Worm (Caenorhabditis elegans) whole organism, early embryonic: ENCODE measurements around the gene rips-1.

Experiments
- B0310.2 ChIP-seq: sonication (generic microtip); optimal IDR thresholded peaks from 2 replicates; lab custom pipeline; 2016; ENCODE audit warnings: mild to moderate bottlenecking, missing genetic modification characterization, missing compliant biosample characterization
- F13C5.2 ChIP-seq: sonication (generic microtip); optimal IDR thresholded peaks from 2 replicates; lab custom pipeline; 2017; ENCODE audit warnings: mild to moderate bottlenecking, missing genetic modification characterization, inconsistent platforms, missing compliant biosample characterization
- aly-1 ChIP-seq: sonication (generic microtip); optimal IDR thresholded peaks from 2 replicates; lab custom pipeline; 2016; ENCODE audit warnings: missing genetic modification characterization, missing compliant biosample characterization
- ama-1 ChIP-seq: fragments of 150-350 bp; optimal IDR thresholded peaks from 2 replicates; lab custom pipeline; 2014
- ceh-13 ChIP-seq: fragments of 200-800 bp; sonication (Bioruptor generic); optimal IDR thresholded peaks from 2 replicates; lab custom pipeline; 2018; ENCODE audit warnings: mild to moderate bottlenecking, missing genetic modification characterization, missing compliant biosample characterization
- ceh-36 ChIP-seq: sonication (generic microtip); optimal IDR thresholded peaks from 2 replicates; lab custom pipeline; 2016; ENCODE audit warnings: missing genetic modification characterization, inconsistent platforms, missing compliant biosample characterization
- ets-7 ChIP-seq: sonication (generic microtip); optimal IDR thresholded peaks from 2 replicates; lab custom pipeline; 2016; ENCODE audit warnings: missing genotype, missing genetic modification characterization, missing compliant biosample characterization
- flt-1 ChIP-seq: fragments of 200-800 bp; sonication (Bioruptor generic); IDR thresholded peaks from 2 replicates; pipeline ENCODE4 v1.3.6; 2022; ENCODE audit warnings: missing genetic modification characterization, missing compliant biosample characterization
- hmbx-1 ChIP-seq: sonication (generic microtip); optimal IDR thresholded peaks from 2 replicates; lab custom pipeline; 2016; ENCODE audit warnings: mild to moderate bottlenecking, missing genetic modification characterization, missing compliant biosample characterization
- hmg-4 ChIP-seq: fragments of 200-800 bp; sonication (Bioruptor generic); optimal IDR thresholded peaks from 2 replicates; lab custom pipeline; 2018; ENCODE audit warnings: mild to moderate bottlenecking, missing genetic modification characterization, missing compliant biosample characterization
- hnd-1 ChIP-seq: sonication (generic microtip); optimal IDR thresholded peaks from 2 replicates; lab custom pipeline; 2016; ENCODE audit warnings: missing genetic modification characterization, missing compliant biosample characterization
- pes-1 ChIP-seq: fragments of 200-800 bp; sonication (Bioruptor generic); IDR thresholded peaks from 2 replicates; pipeline ENCODE4 v1.3.6; 2022; ENCODE audit warnings: missing genetic modification reagents, missing genetic modification characterization, missing compliant biosample characterization
- scrt-1 ChIP-seq: fragments of 200-800 bp; sonication (Bioruptor generic); IDR thresholded peaks from 2 replicates; pipeline ENCODE4 v1.3.6; 2022; ENCODE audit warnings: missing genetic modification characterization, missing compliant biosample characterization
- sea-1 ChIP-seq: fragments of 200-800 bp; sonication (Bioruptor generic); conservative IDR thresholded peaks from 2 replicates; pipeline ENCODE4 v1.3.6; 2022; ENCODE audit warnings: missing genetic modification characterization, missing compliant biosample characterization
- tbx-11 ChIP-seq: fragments of 200-800 bp; sonication (Bioruptor generic); IDR thresholded peaks from 2 replicates; pipeline ENCODE4 v1.3.6; 2022; ENCODE audit warnings: missing genetic modification characterization, missing compliant biosample characterization
- tbx-37 ChIP-seq: fragments of 200-800 bp; sonication (Bioruptor generic); conservative IDR thresholded peaks from 2 replicates; pipeline ENCODE4 v1.3.6; 2022; ENCODE audit warnings: missing genetic modification reagents, missing genetic modification characterization, missing compliant biosample characterization
- tra-4 ChIP-seq: sonication (generic microtip); optimal IDR thresholded peaks from 2 replicates; lab custom pipeline; 2017; ENCODE audit warnings: missing genetic modification characterization, missing compliant biosample characterization

Gene rips-1

ce11 chrV:3776086-3776589 lies 4.3 kb downstream of the rips-1 start, which contains the start of gene cysl-3:
Gene cysl-3 (minus strand): TSS chrV:3776136.
- TF ChIP-seq ets-7 (tag; lab: Kevin White, UChicago) (no peak), pes-1 (GFP tag; lab: Robert Waterston, UW) (no peak), hmbx-1 (tag; lab: Kevin White, UChicago) (no peak), tbx-11 (GFP tag; lab: Robert Waterston, UW) (no peak), flt-1 (GFP tag; lab: Robert Waterston, UW) (no peak), tbx-37 (no peak), ama-1 (lab: Kevin White, UChicago) (no peak), ceh-13 (GFP tag; lab: Kevin White, UChicago) (no peak), hmg-4 (GFP tag; lab: Kevin White, UChicago) (no peak)

- TF ChIP-seq B0310.2 (tag; lab: Kevin White, UChicago) (no peak), flt-1 (GFP tag; lab: Robert Waterston, UW) (no peak), ceh-13 (GFP tag; lab: Kevin White, UChicago) (no peak), scrt-1 (no peak), tra-4 (tag; lab: Kevin White, UChicago) (no peak), tbx-37 (no peak), hnd-1 (tag; lab: Kevin White, UChicago) (no peak), sea-1 (GFP tag; lab: Robert Waterston, UW) (no peak), ets-7 (tag; lab: Kevin White, UChicago) (no peak), aly-1 (no peak)
These were observed 5.1 kb downstream of the rips-1 start for ce11 chrV:3776946-3777345.

ce11 chrV:3784167-3784734 lies 12.4 kb downstream of the rips-1 start, which contains the start of gene R08F11.1:
Gene R08F11.1 (minus strand): TSS chrV:3784217.
- TF ChIP-seq tbx-37 (no peak), hnd-1 (tag; lab: Kevin White, UChicago) (no peak)

- TF ChIP-seq hmbx-1 (tag; lab: Kevin White, UChicago) (no peak), hmg-4 (GFP tag; lab: Kevin White, UChicago) (no peak), F13C5.2 (tag; lab: Kevin White, UChicago) (no peak), tra-4 (tag; lab: Kevin White, UChicago) (no peak), ama-1 (lab: Kevin White, UChicago) (no peak), ceh-36 (tag; lab: Kevin White, UChicago) (no peak), B0310.2 (tag; lab: Kevin White, UChicago) (no peak), scrt-1 (no peak), pes-1 (GFP tag; lab: Robert Waterston, UW) (no peak), hnd-1 (tag; lab: Kevin White, UChicago) (no peak), tbx-37 (no peak), flt-1 (GFP tag; lab: Robert Waterston, UW) (no peak), ceh-13 (GFP tag; lab: Kevin White, UChicago) (no peak), ets-7 (tag; lab: Kevin White, UChicago) (no peak), aly-1 (no peak), tbx-11 (GFP tag; lab: Robert Waterston, UW) (no peak), sea-1 (GFP tag; lab: Robert Waterston, UW) (no peak)
These were observed 16.7 kb downstream of the rips-1 start for ce11 chrV:3788538-3788937.

ce11 chrV:3789770-3790169 lies 17.9 kb downstream of the rips-1 start, which contains the start of gene R08F11.7:
Gene R08F11.7 (plus strand): TSS chrV:3790070.
- TF ChIP-seq scrt-1, result no peak
- no peak for TF ChIP-seq F13C5.2 (tag; lab: Kevin White, UChicago)
- TF ChIP-seq ama-1 (lab: Kevin White, UChicago), result no peak
- TF ChIP-seq hmg-4 (GFP tag; lab: Kevin White, UChicago), result no peak
- TF ChIP-seq hmbx-1 (tag; lab: Kevin White, UChicago), result no peak
- TF ChIP-seq tbx-37, result no peak

ce11 chrV:3790424-3790823 lies 18.6 kb downstream of the rips-1 start:
- TF ChIP-seq hmbx-1 (tag; lab: Kevin White, UChicago), result no peak
- no peak for TF ChIP-seq ets-7 (tag; lab: Kevin White, UChicago)
- TF ChIP-seq F13C5.2 (tag; lab: Kevin White, UChicago), result no peak
- TF ChIP-seq ceh-36 (tag; lab: Kevin White, UChicago), result no peak
- no peak for TF ChIP-seq hnd-1 (tag; lab: Kevin White, UChicago)
- no peak for TF ChIP-seq B0310.2 (tag; lab: Kevin White, UChicago)
- TF ChIP-seq sea-1 (GFP tag; lab: Robert Waterston, UW), result no peak
- no peak for TF ChIP-seq aly-1
- TF ChIP-seq scrt-1, result no peak
- TF ChIP-seq hmg-4 (GFP tag; lab: Kevin White, UChicago), result no peak
- TF ChIP-seq flt-1 (GFP tag; lab: Robert Waterston, UW), result no peak
- TF ChIP-seq pes-1 (GFP tag; lab: Robert Waterston, UW), result no peak

- TF ChIP-seq aly-1 (no peak), ceh-36 (tag; lab: Kevin White, UChicago) (no peak)
These were observed 27.9 kb downstream of the rips-1 start for ce11 chrV:3799737-3800136.

- TF ChIP-seq scrt-1 (no peak), ets-7 (tag; lab: Kevin White, UChicago) (no peak), hnd-1 (tag; lab: Kevin White, UChicago) (no peak), tbx-37 (no peak), ama-1 (lab: Kevin White, UChicago) (no peak), hmbx-1 (tag; lab: Kevin White, UChicago) (no peak), ceh-36 (tag; lab: Kevin White, UChicago) (no peak)
These were observed 28.6 kb downstream of the rips-1 start, which contains the start of gene srt-30 for ce11 chrV:3800378-3800777. Gene srt-30 (minus strand): TSS chrV:3800478.
